Worm (Caenorhabditis elegans): ENCODE data around the gene W09D6.5.
A peak's percentile ranks its signal among the peaks of the same experiment; 100 is the strongest.

W09D6.5 gene

ce11 chrIII:11090112-11090648, 1.9 kb downstream of the W09D6.5 start (continued):
- no peak for TF ChIP-seq madf-5 (GFP tag; IDR thresholded peaks at IDR 0.05)
- TF ChIP-seq nhr-11 (tag; optimal IDR thresholded peaks at IDR 0.05), result no peak
- no peak for TF ChIP-seq Y75B8A.6 (GFP tag; IDR thresholded peaks at IDR 0.05)
- TF ChIP-seq jun-1 (tag; optimal IDR thresholded peaks at IDR 0.05), result no peak

ce11 chrIII:11090870-11091386, 2.6 kb downstream of the W09D6.5 start:
- TF ChIP-seq F49E8.2 (tag; optimal IDR thresholded peaks at IDR 0.05; ENCODE audit: borderline replicate concordance) (peak; percentile 88), mes-2 (tag; optimal IDR thresholded peaks at IDR 0.05; ENCODE audit: poor library complexity, severe bottlenecking) (peak; percentile 66), spr-3 (GFP tag; optimal IDR thresholded peaks at IDR 0.05) (no peak), sdz-12 (GFP tag; optimal IDR thresholded peaks at IDR 0.05) (peak; percentile 45), daf-19 (GFP tag; conservative IDR thresholded peaks at IDR 0.05) (peak; percentile 60; the same call in 1 of the 2 replicates), spr-1 (tag; optimal IDR thresholded peaks at IDR 0.05) (peak; percentile 44), ZK337.2 (GFP tag; IDR thresholded peaks at IDR 0.05) (peak; percentile 64; the same call in 1 of the 2 replicates), ceh-44 (GFP tag; IDR thresholded peaks at IDR 0.05) (peak; percentile 57; the same call in 1 of the 2 replicates), F26F4.8 (GFP tag; conservative IDR thresholded peaks at IDR 0.05) (0 out of 2 replicates have a peak, but pooled peaks have one; percentile 39), nhr-28 (tag; optimal IDR thresholded peaks at IDR 0.05) (no peak), nhr-48 (tag; optimal IDR thresholded peaks at IDR 0.05) (peak; percentile 4), lim-7 (GFP tag; IDR thresholded peaks at IDR 0.05) (peak; percentile 50; the same call in 1 of the 2 replicates), mxl-3 (GFP tag; optimal IDR thresholded peaks at IDR 0.05) (peak; percentile 29), vab-7 (GFP tag; IDR thresholded peaks at IDR 0.05) (peak; percentile 55; the same call in 1 of the 2 replicates), madf-5 (GFP tag; IDR thresholded peaks at IDR 0.05) (0 out of 4 replicates have a peak, but pooled peaks of 1 of the 2 experiments have one; percentile 2), snpc-1.2 (GFP tag; IDR thresholded peaks at IDR 0.05) (peak; percentile 70), php-3 (GFP tag; IDR thresholded peaks at IDR 0.05) (peak; percentile 21; the same call in 1 of the 2 replicates), mep-1 (tag; optimal IDR thresholded peaks at IDR 0.05) (peak; percentile 13), lir-3 (tag; optimal IDR thresholded peaks at IDR 0.05) (no peak), R02D3.7 (tag; optimal IDR thresholded peaks at IDR 0.05) (no peak), lin-1 (GFP tag; IDR thresholded peaks at IDR 0.05) (0 out of 2 replicates have a peak, but pooled peaks have one; percentile 40), daf-16 (GFP tag; optimal IDR thresholded peaks at IDR 0.05) (peak; percentile 5 to 34), daf-16 (tag; optimal IDR thresholded peaks at IDR 0.05) (peak; percentile 44), aha-1 (tag) (peak; percentile 75), Y75B8A.6 (GFP tag; IDR thresholded peaks at IDR 0.05) (0 out of 2 replicates have a peak, but pooled peaks have one; percentile 49), Y48G9A.11 (GFP tag; IDR thresholded peaks at IDR 0.05) (peak; percentile 72), hlh-30 (tag; optimal IDR thresholded peaks at IDR 0.05; ENCODE audit: insufficient read depth) (no peak), nhr-102 (tag; optimal IDR thresholded peaks at IDR 0.05) (peak; percentile 41), ctbp-1 (GFP tag; IDR thresholded peaks at IDR 0.05) (peak; percentile 60; the same call in 1 of the 2 replicates), dmd-9 (GFP tag; IDR thresholded peaks at IDR 0.05) (0 out of 2 replicates have a peak, but pooled peaks have one; percentile 52), set-16 (GFP tag; IDR thresholded peaks at IDR 0.05) (peak; percentile 82), arid-1 (GFP tag; conservative IDR thresholded peaks at IDR 0.05) (peak; percentile 56), lsy-2 (tag; optimal IDR thresholded peaks at IDR 0.05) (peak in 1 of 2 experiments; percentile 24), mdt-29 (GFP tag; IDR thresholded peaks at IDR 0.05) (peak; percentile 78), ceh-62 (tag; optimal IDR thresholded peaks at IDR 0.05) (no peak), T26A8.4 (GFP tag; IDR thresholded peaks at IDR 0.05) (peak; percentile 84), ama-1 (optimal IDR thresholded peaks at IDR 0.05) (peak; percentile 96), egl-43 (GFP tag; IDR thresholded peaks at IDR 0.05) (peak; percentile 81), zfp-3 (GFP tag; conservative IDR thresholded peaks at IDR 0.05) (no peak), saeg-2 (GFP tag; IDR thresholded peaks at IDR 0.05) (peak; percentile 64; the same call in 1 of the 2 replicates), zip-11 (GFP tag; IDR thresholded peaks at IDR 0.05) (no peak), dve-1 (tag; optimal IDR thresholded peaks at IDR 0.05; ENCODE audit: insufficient read depth) (peak; percentile 29), nhr-42 (GFP tag; IDR thresholded peaks at IDR 0.05) (peak; percentile 61; the same call in 1 of the 2 replicates), Y5F2A.4 (GFP tag; optimal IDR thresholded peaks at IDR 0.05) (peak; percentile 18)

Data from whole organism, L4 larva.